Fruit fly (Drosophila melanogaster): Measurements from ENCODE around the gene crok.

crok gene

dm6 chr2L:12172536-12173234 is at the start of gene crok, which contains the start of gene CG6583:
Gene crok, plus strand, starts transcription at chr2L:12172981.
Gene CG6583, minus strand, starts transcription at chr2L:12172586.
- no peak for TF ChIP-seq CG17801 (GFP tag; optimal IDR thresholded peaks at IDR 0.05; ENCODE audit: partially characterized antibody)

- TF ChIP-seq CG17801 (GFP tag; optimal IDR thresholded peaks at IDR 0.05; ENCODE audit: partially characterized antibody), result no peak
Measured at dm6 chr2L:12133275-12134124, 39.3 kb upstream of the crok start, which contains the start of gene rho-6. Gene rho-6, minus strand, starts transcription at chr2L:12133411.

- no peak for TF ChIP-seq CG17801 (GFP tag; optimal IDR thresholded peaks at IDR 0.05; ENCODE audit: partially characterized antibody)
Measured at dm6 chr2L:12134125-12134378, 38.7 kb upstream of the crok start.

DNA sequence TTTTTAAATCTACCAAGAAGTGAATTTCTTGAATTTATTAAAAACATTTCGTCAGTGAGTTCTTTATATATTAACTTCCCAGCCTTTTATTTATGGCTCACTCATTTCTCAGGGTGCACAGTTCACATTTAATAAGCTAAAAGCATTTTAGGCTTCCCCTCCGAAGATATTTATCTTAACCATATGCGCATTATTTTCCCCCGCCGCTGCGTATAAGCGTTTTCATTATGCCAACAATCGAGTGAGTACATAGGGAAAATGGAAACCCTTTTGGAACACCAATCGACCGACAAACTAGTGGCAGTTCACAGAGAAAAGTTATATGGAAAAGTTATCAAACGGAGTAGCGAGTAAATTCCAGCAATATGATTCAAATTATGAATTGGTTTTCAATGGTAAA is 35.1 kb upstream of the crok start, which contains the start of gene Gr33a:
Gr33a (plus strand) TSS at position 301 of the 400 bp plus-strand sequence.
- TF ChIP-seq CG17801 (GFP tag; optimal IDR thresholded peaks at IDR 0.05; ENCODE audit: partially characterized antibody), result no peak

- no peak for TF ChIP-seq CG17801 (GFP tag; optimal IDR thresholded peaks at IDR 0.05; ENCODE audit: partially characterized antibody)
Measured at dm6 chr2L:12142439-12142838, 30.3 kb upstream of the crok start, which contains the start of gene CG31760. Gene CG31760, plus strand, starts transcription at chr2L:12142780.

- no peak for TF ChIP-seq CG17801 (GFP tag; optimal IDR thresholded peaks at IDR 0.05; ENCODE audit: partially characterized antibody)
Measured at dm6 chr2L:12161467-12161866, 11.3 kb upstream of the crok start, which contains the start of gene CG31861. Gene CG31861, plus strand, starts transcription at chr2L:12161767.

DNA sequence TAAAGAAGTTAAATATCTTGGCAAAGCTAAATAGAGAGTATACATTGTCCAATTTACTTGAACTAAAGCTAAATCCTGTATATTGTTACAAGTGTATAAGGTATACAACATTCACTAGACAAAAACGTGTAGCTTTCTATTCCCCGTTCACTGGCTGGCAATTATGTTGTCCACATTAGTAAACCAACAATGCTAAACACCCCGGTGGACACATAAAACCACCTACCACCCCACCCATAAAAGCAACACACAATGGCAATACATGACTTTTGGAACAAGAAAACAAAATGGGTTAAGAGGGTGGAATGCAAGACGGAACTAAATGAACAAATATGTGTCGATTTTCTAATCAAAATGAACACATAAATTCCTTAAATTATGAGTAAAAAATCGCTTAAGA is 8.8 kb upstream of the crok start, which contains the start of gene ZnT33D:
ZnT33D (plus strand) TSS at position 301 of the 400 bp plus-strand sequence.
- no peak for TF ChIP-seq CG17801 (GFP tag; optimal IDR thresholded peaks at IDR 0.05; ENCODE audit: partially characterized antibody)

DNA sequence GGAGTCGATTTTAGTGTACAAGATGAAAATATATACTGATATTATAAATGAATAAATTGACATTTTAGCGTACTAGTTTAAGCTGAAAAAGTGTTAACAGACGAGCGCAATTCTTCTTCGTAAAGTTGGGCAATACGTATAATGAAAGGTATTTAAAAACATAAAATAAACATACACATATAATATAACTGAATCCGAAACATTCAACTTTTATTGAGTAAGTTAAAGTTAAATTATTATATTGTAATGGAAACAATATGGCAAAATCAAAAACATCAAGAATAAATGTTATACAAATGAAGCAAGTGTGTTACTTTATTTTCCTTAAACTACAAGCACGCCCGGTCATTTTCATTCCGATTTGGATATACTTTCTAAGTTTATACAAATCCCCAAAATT is 2.5 kb upstream of the crok start, which contains the start of gene CG17217:
CG17217 (plus strand) TSS at position 301 of the 400 bp plus-strand sequence.
- TF ChIP-seq CG17801 (GFP tag; optimal IDR thresholded peaks at IDR 0.05; ENCODE audit: partially characterized antibody), result no peak

DNA sequence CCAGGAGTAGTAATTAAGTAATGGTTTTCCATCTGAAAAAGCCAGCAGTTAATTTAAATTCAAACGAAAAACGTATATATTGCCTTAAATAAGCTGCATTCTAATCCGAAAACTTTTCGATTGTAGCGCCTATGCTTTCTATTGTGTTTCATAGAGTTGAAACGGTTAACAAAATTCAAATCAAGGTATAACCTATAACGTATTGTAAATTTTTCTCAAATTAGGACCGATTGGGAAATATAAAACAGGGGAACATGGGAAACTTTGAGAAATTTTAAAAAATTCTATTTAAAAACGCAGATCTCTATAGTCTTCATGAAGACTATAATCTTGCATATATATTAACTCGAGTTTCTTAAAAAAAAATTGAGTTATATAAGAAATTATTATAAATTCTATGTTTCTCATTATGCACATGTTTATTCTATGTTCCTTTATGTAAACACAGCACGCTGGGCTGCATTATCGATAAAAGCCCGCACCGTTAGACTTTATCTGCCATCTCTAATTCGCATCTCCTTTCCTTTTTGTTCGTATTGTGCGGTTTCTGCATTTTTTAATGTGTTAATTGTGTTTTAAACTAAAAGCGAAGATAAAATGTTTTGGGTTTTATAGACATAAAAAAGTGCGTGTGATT is 1.8 kb downstream of the crok start, which contains the start of gene bru1:
bru1 (plus strand) TSS at position 512 of the 637 bp plus-strand sequence.
- TF ChIP-seq CG17801 (GFP tag; optimal IDR thresholded peaks at IDR 0.05; ENCODE audit: partially characterized antibody), result no peak

dm6 chr2L:12177621-12178020 is 4.8 kb downstream of the crok start, which contains the start of gene atilla:
Gene atilla, minus strand, starts transcription at chr2L:12177886.
- TF ChIP-seq CG17801 (GFP tag; optimal IDR thresholded peaks at IDR 0.05; ENCODE audit: partially characterized antibody), result no peak

dm6 chr2L:12192978-12193377 is 20.2 kb downstream of the crok start:
- TF ChIP-seq CG17801 (GFP tag; optimal IDR thresholded peaks at IDR 0.05; ENCODE audit: partially characterized antibody), result no peak

DNA sequence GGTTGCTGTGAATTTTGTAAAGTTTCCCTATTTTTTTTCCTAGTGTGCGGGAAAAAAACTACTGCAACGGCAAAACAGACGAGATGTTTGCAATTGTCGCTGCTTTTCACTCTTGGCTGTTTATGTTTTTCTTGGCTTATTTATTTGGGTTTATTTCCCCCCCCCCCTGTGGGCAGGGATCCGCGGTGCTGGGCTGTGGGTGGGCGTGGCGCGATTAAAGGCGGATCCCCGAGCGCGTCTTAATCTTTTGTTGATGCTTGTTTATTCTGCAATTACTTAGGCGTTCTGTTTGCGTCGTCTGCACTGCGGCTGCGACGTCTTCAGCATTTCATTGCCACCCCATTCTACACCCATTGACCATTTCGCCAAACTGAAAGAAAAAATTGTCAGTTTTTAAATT is 22.1 kb downstream of the crok start:
- TF ChIP-seq CG17801 (GFP tag; optimal IDR thresholded peaks at IDR 0.05; ENCODE audit: partially characterized antibody), result no peak

DNA sequence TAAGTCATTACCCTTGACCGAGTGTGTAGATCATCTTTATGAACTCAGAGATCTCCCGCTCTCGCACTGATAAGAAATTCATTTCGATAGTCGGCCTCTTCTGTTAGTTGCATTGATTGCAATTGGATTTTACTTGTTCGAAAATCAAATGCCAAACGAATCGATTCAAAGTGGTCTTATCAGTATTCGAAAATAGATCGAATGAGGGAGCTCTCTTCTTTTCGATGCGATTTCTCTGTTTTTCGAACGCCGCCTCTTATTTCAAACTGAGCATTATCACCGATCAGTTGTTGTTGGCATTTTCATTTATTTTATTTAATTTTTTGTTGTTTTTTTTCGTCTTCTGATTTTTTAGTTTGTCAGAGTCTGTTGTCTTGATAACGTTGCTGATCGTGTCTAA is 28.2 kb downstream of the crok start:
- no peak for TF ChIP-seq CG17801 (GFP tag; optimal IDR thresholded peaks at IDR 0.05; ENCODE audit: partially characterized antibody)

DNA sequence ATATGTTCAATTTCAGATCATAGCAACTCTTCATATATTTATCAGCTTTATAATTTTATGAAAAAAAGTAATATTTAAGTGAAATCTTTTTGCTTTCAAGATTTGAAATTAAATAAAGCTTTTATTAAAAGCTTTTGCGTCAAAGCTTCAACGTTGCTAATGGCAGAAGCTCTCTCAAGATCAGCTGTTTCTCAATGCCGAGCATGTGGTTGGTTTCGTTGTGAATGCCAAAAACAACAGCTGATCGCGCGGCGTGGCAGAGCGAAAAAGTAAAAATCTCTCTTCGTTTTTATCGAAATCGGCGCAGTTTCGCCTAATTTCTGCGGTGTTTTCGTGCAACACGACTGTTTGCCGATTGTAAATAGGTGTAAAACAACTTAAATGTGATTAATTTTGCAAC is 34.8 kb downstream of the crok start, which contains the start of gene CG31759:
CG31759 (plus strand) TSS at position 161 of the 400 bp plus-strand sequence.
- peak; percentile 16 for TF ChIP-seq CG17801 (GFP tag; optimal IDR thresholded peaks at IDR 0.05; ENCODE audit: partially characterized antibody)
